Worm (Caenorhabditis elegans): ENCODE data around the gene nlp-82.

- no peak for TF ChIP-seq lsy-2 (tag; optimal IDR thresholded peaks at IDR 0.05)
- TF ChIP-seq cnd-1 (tag; optimal IDR thresholded peaks at IDR 0.05) = no peak
- no peak for TF ChIP-seq mab-5 (tag; optimal IDR thresholded peaks at IDR 0.05)
- no peak for TF ChIP-seq pha-4 (tag; optimal IDR thresholded peaks at IDR 0.05)
- TF ChIP-seq unc-62 (GFP tag; optimal IDR thresholded peaks at IDR 0.05) = no peak
- TF ChIP-seq drap-1 (GFP tag; optimal IDR thresholded peaks at IDR 0.05) = no peak
- no peak for TF ChIP-seq nhr-28 (tag; optimal IDR thresholded peaks at IDR 0.05)
- TF ChIP-seq ztf-11 (tag; optimal IDR thresholded peaks at IDR 0.05) = no peak
Measured at ce11 chrII:9301065-9301464, 47.0 kb upstream of the nlp-82 start.
